Worm (Caenorhabditis elegans) whole organism, L1 larva: Measurements from ENCODE around the gene C14E2.1.
A peak's percentile ranks its signal among the peaks of the same experiment; 100 is the strongest.

Source experiments
- F16B12.6 ChIP-seq: fragments of 150-350 bp; optimal IDR thresholded peaks from 2 replicates; lab custom pipeline; 2014; ENCODE audit warnings: missing biosample characterization, missing genetic modification characterization
- aha-1 ChIP-seq: fragments of 150-350 bp; optimal IDR thresholded peaks from 2 replicates; lab custom pipeline; 2014; ENCODE audit warnings: missing biosample characterization, missing genetic modification characterization
- alr-1 ChIP-seq: fragments of 200-800 bp; sonication (Bioruptor generic); optimal IDR thresholded peaks from 2 replicates; lab custom pipeline; 2018; ENCODE audit warnings: borderline replicate concordance, mild to moderate bottlenecking, missing genetic modification characterization, missing compliant biosample characterization
- aly-2 ChIP-seq: fragments of 150-350 bp; optimal IDR thresholded peaks from 2 replicates; lab custom pipeline; 2014; ENCODE audit warnings: missing biosample characterization, missing genetic modification characterization
- blmp-1 ChIP-seq: fragments of 150-350 bp; optimal IDR thresholded peaks from 2 replicates; lab custom pipeline; 2014; ENCODE audit warnings: missing biosample characterization, missing genetic modification characterization
- ceh-63 ChIP-seq: fragments of 200-800 bp; sonication (Bioruptor generic); optimal IDR thresholded peaks from 2 replicates; lab custom pipeline; 2018; ENCODE audit warnings: mild to moderate bottlenecking, missing genetic modification characterization, missing compliant biosample characterization
- ceh-8 ChIP-seq: fragments of 200-800 bp; sonication (Bioruptor generic); optimal IDR thresholded peaks from 2 replicates; lab custom pipeline; 2018; ENCODE audit warnings: mild to moderate bottlenecking, missing genetic modification characterization, moderate library complexity, missing compliant biosample characterization
- ces-1 ChIP-seq: fragments of 150-350 bp; optimal IDR thresholded peaks from 2 replicates; lab custom pipeline; 2014; ENCODE audit warnings: missing biosample characterization, missing genetic modification reagents, missing genetic modification characterization
- efl-3 ChIP-seq: fragments of 200-800 bp; sonication (Bioruptor generic); optimal IDR thresholded peaks from 2 replicates; lab custom pipeline; 2018; ENCODE audit warnings: mild to moderate bottlenecking, missing genetic modification characterization, missing compliant biosample characterization
- elt-3 ChIP-seq, 6 experiments: fragments of 150-350 bp in 1 of 6; sonication (generic microtip); optimal IDR thresholded peaks; 2 replicates each; lab custom pipeline; 2017 to 2018; ENCODE audit warnings: missing biosample characterization in 6 of 6, missing genetic modification characterization in 6 of 6, inconsistent platforms in 1 of 6
- ets-5 ChIP-seq: fragments of 200-800 bp; sonication (Bioruptor generic); IDR thresholded peaks from 2 replicates; pipeline ENCODE4 v1.3.6; 2022; ENCODE audit warnings: missing genetic modification characterization, missing compliant biosample characterization
- fos-1 ChIP-seq: fragments of 150-350 bp; optimal IDR thresholded peaks from 2 replicates; lab custom pipeline; 2014; ENCODE audit warnings: missing biosample characterization, missing genetic modification characterization
- grh-1 ChIP-seq: fragments of 200-800 bp; sonication (Bioruptor generic); IDR thresholded peaks from 2 replicates; pipeline ENCODE4 v1.3.6; 2022; ENCODE audit warnings: missing genetic modification reagents, missing genetic modification characterization, missing compliant biosample characterization
- hlh-4 ChIP-seq: sonication (generic microtip); optimal IDR thresholded peaks from 2 replicates; lab custom pipeline; 2016; ENCODE audit warnings: mild to moderate bottlenecking, missing genetic modification characterization, missing compliant biosample characterization
- isw-1 ChIP-seq: fragments of 200-800 bp; sonication (Bioruptor generic); IDR thresholded peaks from 2 replicates; pipeline ENCODE4 v1.3.6; 2022; ENCODE audit warnings: missing genetic modification characterization, missing compliant biosample characterization
- jun-1 ChIP-seq: fragments of 150-350 bp; optimal IDR thresholded peaks from 2 replicates; lab custom pipeline; 2014; ENCODE audit warnings: missing biosample characterization, missing genetic modification reagents, missing genetic modification characterization
- lin-14 ChIP-seq: fragments of 200-800 bp; sonication (Bioruptor generic); optimal IDR thresholded peaks from 2 replicates; lab custom pipeline; 2018; ENCODE audit warnings: mild to moderate bottlenecking, missing genetic modification characterization, moderate library complexity, missing compliant biosample characterization
- lin-15B ChIP-seq: fragments of 150-350 bp; sonication (generic microtip); optimal IDR thresholded peaks from 3 replicates; lab custom pipeline; 2014; ENCODE audit warnings: missing biosample characterization, missing genetic modification characterization
- mab-9 ChIP-seq: fragments of 200-800 bp; sonication (Bioruptor generic); IDR thresholded peaks from 2 replicates; pipeline ENCODE4 v1.3.6; 2022; ENCODE audit warnings: missing genetic modification reagents, missing genetic modification characterization, missing compliant biosample characterization
- mdl-1 ChIP-seq, 2 experiments: fragments of 150-350 bp; optimal IDR thresholded peaks; 2 replicates each; lab custom pipeline; 2014 to 2017; ENCODE audit warnings: missing biosample characterization in 2 of 2, missing genetic modification characterization in 2 of 2, inconsistent platforms in 1 of 2
- mef-2 ChIP-seq: fragments of 150-350 bp; optimal IDR thresholded peaks from 2 replicates; lab custom pipeline; 2014; ENCODE audit warnings: missing biosample characterization, missing genetic modification characterization
- mep-1 ChIP-seq: fragments of 150-350 bp; optimal IDR thresholded peaks from 2 replicates; lab custom pipeline; 2014; ENCODE audit warnings: missing biosample characterization, missing genetic modification characterization
- nhr-11 ChIP-seq: fragments of 150-350 bp; optimal IDR thresholded peaks from 2 replicates; lab custom pipeline; 2014; ENCODE audit warnings: missing biosample characterization, missing genetic modification characterization
- nhr-12 ChIP-seq: sonication (generic microtip); optimal IDR thresholded peaks from 2 replicates; lab custom pipeline; 2017; ENCODE audit warnings: missing biosample characterization, missing genetic modification characterization
- nhr-19 ChIP-seq: fragments of 200-800 bp; sonication (Bioruptor generic); conservative IDR thresholded peaks from 2 replicates; pipeline ENCODE4 v1.3.6; 2022; ENCODE audit warnings: missing genetic modification characterization, missing compliant biosample characterization
- nhr-20 ChIP-seq: sonication (generic microtip); optimal IDR thresholded peaks from 2 replicates; lab custom pipeline; 2016; ENCODE audit warnings: mild to moderate bottlenecking, missing genetic modification characterization, missing compliant biosample characterization
- nhr-237 ChIP-seq: fragments of 150-350 bp; optimal IDR thresholded peaks from 2 replicates; lab custom pipeline; 2014; ENCODE audit warnings: missing biosample characterization, missing genetic modification characterization
- nhr-28 ChIP-seq: fragments of 150-350 bp; optimal IDR thresholded peaks from 2 replicates; lab custom pipeline; 2014; ENCODE audit warnings: missing biosample characterization, missing genetic modification characterization
- nhr-47 ChIP-seq: sonication (generic microtip); optimal IDR thresholded peaks from 2 replicates; lab custom pipeline; 2016; ENCODE audit warnings: mild to moderate bottlenecking, missing genetic modification characterization, moderate library complexity, missing compliant biosample characterization
- nhr-71 ChIP-seq: sonication (generic microtip); optimal IDR thresholded peaks from 2 replicates; lab custom pipeline; 2016; ENCODE audit warnings: mild to moderate bottlenecking, missing genetic modification characterization, moderate library complexity, missing compliant biosample characterization
- nhr-76 ChIP-seq: sonication (generic microtip); optimal IDR thresholded peaks from 2 replicates; lab custom pipeline; 2017; ENCODE audit warnings: missing biosample characterization, missing genetic modification characterization
- nhr-77 ChIP-seq: fragments of 150-350 bp; optimal IDR thresholded peaks from 2 replicates; lab custom pipeline; 2014; ENCODE audit warnings: missing biosample characterization, missing genetic modification characterization
- nhr-84 ChIP-seq: sonication (generic microtip); optimal IDR thresholded peaks from 2 replicates; lab custom pipeline; 2017; ENCODE audit warnings: missing biosample characterization, missing genetic modification characterization
- pag-3 ChIP-seq: sonication (generic microtip); optimal IDR thresholded peaks from 2 replicates; lab custom pipeline; 2017; ENCODE audit warnings: missing genetic modification characterization, mild to moderate bottlenecking, missing compliant biosample characterization, antibody characterized with exemption, borderline replicate concordance; ENCODE audit not compliant: insufficient read depth
- pax-3 ChIP-seq: fragments of 200-800 bp; sonication (Bioruptor generic); optimal IDR thresholded peaks from 2 replicates; lab custom pipeline; 2018; ENCODE audit warnings: mild to moderate bottlenecking, missing genetic modification characterization, moderate library complexity, missing compliant biosample characterization
- pqm-1 ChIP-seq: sonication (generic microtip); optimal IDR thresholded peaks from 3 replicates; lab custom pipeline; 2017; ENCODE audit warnings: missing biosample characterization, missing genetic modification characterization
- rnt-1 ChIP-seq: sonication (generic microtip); optimal IDR thresholded peaks from 2 replicates; lab custom pipeline; 2016; ENCODE audit warnings: mild to moderate bottlenecking, missing genetic modification characterization, moderate library complexity, missing compliant biosample characterization
- sox-4 ChIP-seq: sonication (generic microtip); optimal IDR thresholded peaks from 2 replicates; lab custom pipeline; 2016; ENCODE audit warnings: missing genetic modification characterization, missing compliant biosample characterization
- sup-37 ChIP-seq: fragments of 200-800 bp; sonication (Bioruptor generic); optimal IDR thresholded peaks from 2 replicates; lab custom pipeline; 2018; ENCODE audit warnings: mild to moderate bottlenecking, missing genetic modification characterization, missing compliant biosample characterization
- swsn-7 ChIP-seq: sonication (generic microtip); optimal IDR thresholded peaks from 2 replicates; lab custom pipeline; 2016; ENCODE audit warnings: missing genetic modification characterization, missing compliant biosample characterization
- tlp-1 ChIP-seq: fragments of 150-350 bp; optimal IDR thresholded peaks from 2 replicates; lab custom pipeline; 2014; ENCODE audit warnings: missing biosample characterization, missing genetic modification characterization
- unc-130 ChIP-seq: fragments of 150-350 bp; optimal IDR thresholded peaks from 2 replicates; lab custom pipeline; 2017; ENCODE audit warnings: missing biosample characterization, missing genetic modification characterization, inconsistent platforms
- unc-30 ChIP-seq: sonication (generic microtip); optimal IDR thresholded peaks from 2 replicates; lab custom pipeline; 2017; ENCODE audit warnings: missing biosample characterization, missing genetic modification characterization
- unc-98 ChIP-seq: fragments of 200-800 bp; sonication (Bioruptor generic); IDR thresholded peaks from 2 replicates; pipeline ENCODE4 v1.3.6; 2022; ENCODE audit warnings: missing genetic modification characterization, missing compliant biosample characterization
- vab-15 ChIP-seq: sonication (generic microtip); optimal IDR thresholded peaks from 2 replicates; lab custom pipeline; 2017; ENCODE audit warnings: missing genotype, mild to moderate bottlenecking, missing genetic modification characterization, missing compliant biosample characterization
- zip-4 ChIP-seq: fragments of 200-800 bp; sonication (Bioruptor generic); optimal IDR thresholded peaks from 2 replicates; lab custom pipeline; 2018; ENCODE audit warnings: mild to moderate bottlenecking, missing genetic modification characterization, moderate library complexity, missing compliant biosample characterization

The C14E2.1 gene

DNA sequence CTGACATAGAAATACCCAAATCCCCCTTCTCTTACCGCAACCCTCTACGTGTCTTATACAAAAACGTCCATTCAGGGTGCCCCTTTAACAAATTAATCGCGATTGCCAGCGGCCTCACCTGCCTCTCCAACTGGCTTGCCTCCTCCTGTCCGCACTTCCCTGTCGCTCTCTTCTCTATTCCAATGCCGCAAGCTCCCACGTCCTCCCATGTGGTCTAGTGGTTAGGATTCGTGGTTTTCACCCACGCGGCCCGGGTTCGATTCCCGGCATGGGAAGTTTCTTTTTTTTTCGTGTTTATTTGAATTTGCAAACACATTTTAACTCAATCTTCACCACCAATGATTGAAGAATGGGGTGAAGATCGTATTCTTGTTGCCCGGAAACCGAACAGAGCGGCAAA lies 32.4 kb downstream of the C14E2.1 start (continued):
- no peak for TF ChIP-seq aly-2 (tag; lab: Kevin White, UChicago)
- TF ChIP-seq mdl-1 (tag; optimal IDR thresholded peaks at IDR 0.05; lab: Kevin White, UChicago): peak in 1 of 2 experiments; percentile 62
- no peak for TF ChIP-seq ceh-63 (GFP tag; lab: Kevin White, UChicago)
- peak in 2 of 6 experiments; percentile 6 to 12 for TF ChIP-seq elt-3 (tag; optimal IDR thresholded peaks at IDR 0.05; lab: Kevin White, UChicago)
- TF ChIP-seq vab-15: no peak
- TF ChIP-seq jun-1 (tag; lab: Kevin White, UChicago): peak; percentile 50
- TF ChIP-seq rnt-1: peak; percentile 81
- peak; percentile 48 for TF ChIP-seq grh-1 (GFP tag; lab: Robert Waterston, UW)
- TF ChIP-seq swsn-7 (tag; lab: Kevin White, UChicago): peak; percentile 56
- no peak for TF ChIP-seq pqm-1
- no peak for TF ChIP-seq nhr-11
- TF ChIP-seq sup-37 (GFP tag; lab: Kevin White, UChicago): no peak
- TF ChIP-seq unc-130 (tag; lab: Kevin White, UChicago): no peak
- TF ChIP-seq hlh-4 (tag; lab: Kevin White, UChicago): no peak
- no peak for TF ChIP-seq mep-1 (tag; lab: Kevin White, UChicago)
- TF ChIP-seq lin-14: peak; percentile 36
- TF ChIP-seq efl-3 (GFP tag; lab: Kevin White, UChicago): no peak
- no peak for TF ChIP-seq alr-1 (tag; lab: Kevin White, UChicago)
- TF ChIP-seq ceh-8 (GFP tag; lab: Kevin White, UChicago): peak; percentile 64
- TF ChIP-seq unc-30 (tag; lab: Kevin White, UChicago): no peak
- no peak for TF ChIP-seq nhr-28
- TF ChIP-seq nhr-237 (tag; lab: Kevin White, UChicago): no peak
- TF ChIP-seq pax-3 (tag; lab: Kevin White, UChicago): peak; percentile 33
- no peak for TF ChIP-seq nhr-71 (tag; lab: Kevin White, UChicago)
- TF ChIP-seq nhr-47 (tag; lab: Kevin White, UChicago): peak; percentile 79
- no peak for TF ChIP-seq zip-4 (GFP tag; lab: Kevin White, UChicago)
- no peak for TF ChIP-seq ces-1
- no peak for TF ChIP-seq ets-5 (GFP tag; lab: Robert Waterston, UW)
- no peak for TF ChIP-seq F16B12.6
- TF ChIP-seq mab-9: no peak
- TF ChIP-seq sox-4: no peak
- TF ChIP-seq blmp-1 (tag; lab: Kevin White, UChicago): no peak
- peak; percentile 10; the same call in 1 of the 2 replicates for TF ChIP-seq isw-1 (GFP tag; lab: Robert Waterston, UW)
- TF ChIP-seq mef-2 (tag; lab: Kevin White, UChicago): no peak

DNA sequence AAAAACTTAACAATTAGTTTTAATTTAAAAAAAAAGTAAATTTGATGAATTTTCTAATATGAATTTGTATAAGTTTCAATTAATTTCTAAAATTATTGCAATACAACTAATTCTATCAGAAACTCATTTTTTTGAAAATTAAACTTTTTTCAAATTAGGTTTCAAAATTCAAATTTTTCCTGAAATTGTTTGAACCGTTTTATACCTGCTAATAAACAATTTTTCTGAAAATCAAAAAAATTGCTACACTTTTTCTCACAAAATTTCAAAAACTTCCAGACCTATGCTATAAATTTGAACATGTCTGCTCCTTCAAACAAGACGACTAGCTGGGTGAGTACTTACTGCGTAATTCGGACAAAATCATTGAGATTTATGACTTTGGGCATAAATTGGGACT lies 34.2 kb downstream of the C14E2.1 start, which contains the start of gene T26C11.8:
T26C11.8 (plus strand) TSS at position 301 of the 400 bp plus-strand sequence.
- TF ChIP-seq tlp-1 (tag; lab: Kevin White, UChicago) (no peak), pag-3 (tag; lab: Kevin White, UChicago) (no peak), unc-98 (GFP tag; lab: Robert Waterston, UW) (no peak), nhr-84 (no peak), lin-15B (tag; lab: Kevin White, UChicago) (no peak), nhr-11 (no peak), ces-1 (no peak), nhr-12 (tag; lab: Kevin White, UChicago) (no peak), aha-1 (tag; lab: Kevin White, UChicago) (no peak), nhr-20 (tag; lab: Kevin White, UChicago) (no peak), nhr-19 (no peak), nhr-76 (tag; lab: Kevin White, UChicago) (no peak), nhr-77 (no peak), fos-1 (no peak)
